Worm (Caenorhabditis elegans) whole organism, midembryonic: ENCODE data around the gene vab-8.

ENCODE experiments used
- T22C8.4 ChIP-seq: fragments of 200-800 bp; sonication (Bioruptor generic); IDR thresholded peaks from 2 replicates; pipeline ENCODE4 v1.3.6; 2022; ENCODE audit warnings: missing genetic modification characterization, missing compliant biosample characterization
- flt-1 ChIP-seq: fragments of 200-800 bp; sonication (Bioruptor generic); IDR thresholded peaks from 2 replicates; pipeline ENCODE4 v1.3.6; 2022; ENCODE audit warnings: missing genetic modification characterization, missing compliant biosample characterization
- klf-2 ChIP-seq: fragments of 200-800 bp; sonication (Bioruptor generic); conservative IDR thresholded peaks from 2 replicates; pipeline ENCODE4 v1.3.6; 2022; ENCODE audit warnings: missing genetic modification reagents, missing genetic modification characterization, missing compliant biosample characterization
- tab-1 ChIP-seq: fragments of 200-800 bp; sonication (Bioruptor generic); IDR thresholded peaks from 2 replicates; pipeline ENCODE4 v1.3.6; 2022; ENCODE audit warnings: missing genetic modification characterization, missing compliant biosample characterization
- ztf-23 ChIP-seq: fragments of 200-800 bp; sonication (Bioruptor generic); IDR thresholded peaks from 2 replicates; pipeline ENCODE4 v1.3.6; 2022; ENCODE audit warnings: missing genetic modification reagents, missing genetic modification characterization, missing compliant biosample characterization

- TF ChIP-seq ztf-23 (GFP tag; lab: Robert Waterston, UW) (no peak), flt-1 (GFP tag; lab: Robert Waterston, UW) (no peak), tab-1 (no peak), klf-2 (GFP tag; lab: Robert Waterston, UW) (no peak), T22C8.4 (GFP tag; lab: Robert Waterston, UW) (no peak)
Measured at ce11 chrV:12235502-12235901, 22.4 kb downstream of the vab-8 start.
